Worm (Caenorhabditis elegans): ENCODE data around the gene rbg-3.

Gene rbg-3

DNA sequence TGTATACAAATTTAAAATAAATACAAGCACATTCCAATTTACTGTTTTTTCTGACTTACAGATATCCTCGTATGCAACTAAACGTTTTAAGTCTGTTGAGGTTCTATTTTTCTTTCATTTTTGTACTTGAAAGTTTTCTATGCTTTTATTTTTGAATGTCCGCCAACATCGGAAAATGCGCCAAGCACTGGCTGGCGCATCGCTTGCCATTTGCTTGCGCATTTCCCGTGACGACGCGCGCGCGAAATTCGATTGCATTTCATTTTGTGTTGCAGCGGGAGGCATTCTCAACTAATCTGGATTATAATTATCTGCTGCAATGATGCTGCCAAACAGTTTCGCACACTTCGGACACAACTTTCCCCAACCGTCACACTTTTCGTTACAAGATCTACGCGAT is 2.8 kb downstream of the rbg-3 start, which contains the start of gene fbxl-2 (continued):
- TF ChIP-seq tbx-2 (tag; optimal IDR thresholded peaks at IDR 0.05) = peak; percentile 97
- TF ChIP-seq ces-1 (GFP tag; optimal IDR thresholded peaks at IDR 0.05) = no peak
- peak; percentile 95 for TF ChIP-seq swsn-7 (tag; optimal IDR thresholded peaks at IDR 0.05)
- TF ChIP-seq fkh-10 (GFP tag; optimal IDR thresholded peaks at IDR 0.05) = peak; percentile 80
- TF ChIP-seq Y116A8C.19 (tag; optimal IDR thresholded peaks at IDR 0.05; ENCODE audit: borderline replicate concordance) = no peak
- peak; percentile 95 for TF ChIP-seq nhr-90 (tag; optimal IDR thresholded peaks at IDR 0.05; ENCODE audit: poor library complexity)
- peak; percentile 97 for TF ChIP-seq xbp-1 (tag; optimal IDR thresholded peaks at IDR 0.05)
- TF ChIP-seq ceh-8 (GFP tag; optimal IDR thresholded peaks at IDR 0.05) = peak; percentile 94
- TF ChIP-seq tlp-1 (tag; optimal IDR thresholded peaks at IDR 0.05) = no peak
- peak; percentile 97 for TF ChIP-seq C16A3.4 (tag; optimal IDR thresholded peaks at IDR 0.05)
- no peak for TF ChIP-seq ets-5 (GFP tag; IDR thresholded peaks at IDR 0.05)
- peak; percentile 90 for TF ChIP-seq nhr-237 (tag; optimal IDR thresholded peaks at IDR 0.05)
- TF ChIP-seq nhr-77 (tag; optimal IDR thresholded peaks at IDR 0.05) = peak; percentile 94
- peak; percentile 91 for TF ChIP-seq pax-3 (tag; optimal IDR thresholded peaks at IDR 0.05)
- peak; percentile 98 for TF ChIP-seq snu-23 (GFP tag; optimal IDR thresholded peaks at IDR 0.05)
- TF ChIP-seq blmp-1 (tag; optimal IDR thresholded peaks at IDR 0.05) = peak; percentile 86
- TF ChIP-seq rnt-1 (tag; optimal IDR thresholded peaks at IDR 0.05) = peak; percentile 99
- TF ChIP-seq aha-1 (tag; optimal IDR thresholded peaks at IDR 0.05) = peak; percentile 47
- no peak for TF ChIP-seq zag-1 (tag; optimal IDR thresholded peaks at IDR 0.05)
- peak; percentile 88 for TF ChIP-seq zip-4 (GFP tag; optimal IDR thresholded peaks at IDR 0.05)
- no peak for TF ChIP-seq egl-27 (tag; optimal IDR thresholded peaks at IDR 0.05)
- peak; percentile 99 for TF ChIP-seq C04F5.9 (tag; optimal IDR thresholded peaks at IDR 0.05)
- TF ChIP-seq nhr-19 (GFP tag; conservative IDR thresholded peaks at IDR 0.05) = peak; percentile 98
- TF ChIP-seq snpc-4 (tag; optimal IDR thresholded peaks at IDR 0.05) = peak; percentile 83
- TF ChIP-seq lir-3 (tag; optimal IDR thresholded peaks at IDR 0.05; ENCODE audit: poor library complexity) = peak; percentile 82
- peak; percentile 30 for TF ChIP-seq hpl-2 (GFP tag; optimal IDR thresholded peaks at IDR 0.05)
- peak; percentile 97 for TF ChIP-seq mep-1 (tag; optimal IDR thresholded peaks at IDR 0.05)
- peak; percentile 33 for TF ChIP-seq efl-3 (GFP tag; optimal IDR thresholded peaks at IDR 0.05)
- TF ChIP-seq nhr-76 (tag; optimal IDR thresholded peaks at IDR 0.05) = peak; percentile 18
- TF ChIP-seq nhr-28 (tag; optimal IDR thresholded peaks at IDR 0.05) = no peak
- no peak for TF ChIP-seq unc-30 (tag; optimal IDR thresholded peaks at IDR 0.05)
- peak; percentile 97 to 99 (median 98) for TF ChIP-seq ceh-82 (tag; optimal IDR thresholded peaks at IDR 0.05)
- TF ChIP-seq ceh-63 (GFP tag; optimal IDR thresholded peaks at IDR 0.05) = peak; percentile 44
- peak; percentile 81 for TF ChIP-seq sox-4 (tag; optimal IDR thresholded peaks at IDR 0.05)
- TF ChIP-seq irx-1 (tag; optimal IDR thresholded peaks at IDR 0.05) = peak; percentile 93
- peak in 5 of 6 experiments; percentile 55 to 96 (median 88) for TF ChIP-seq elt-3 (tag; optimal IDR thresholded peaks at IDR 0.05)
- TF ChIP-seq nhr-85 (tag) = peak; percentile 97
- TF ChIP-seq alr-1 (tag; optimal IDR thresholded peaks at IDR 0.05; ENCODE audit: borderline replicate concordance) = no peak
- peak; percentile 92 to 100 for TF ChIP-seq efl-1 (optimal IDR thresholded peaks at IDR 0.05)
- peak; percentile 99 to 100 for TF ChIP-seq efl-1 (GFP tag; optimal IDR thresholded peaks at IDR 0.05 in 1 of 2)
- peak; percentile 3 for TF ChIP-seq nhr-12 (tag; optimal IDR thresholded peaks at IDR 0.05)
- peak; percentile 79 for TF ChIP-seq F16B12.6 (tag; optimal IDR thresholded peaks at IDR 0.05)
- TF ChIP-seq lsy-2 (tag; optimal IDR thresholded peaks at IDR 0.05) = peak; percentile 97
- peak in 1 of 2 experiments; percentile 79 for TF ChIP-seq mdl-1 (tag; optimal IDR thresholded peaks at IDR 0.05)
- peak; percentile 97 for TF ChIP-seq isw-1 (GFP tag; IDR thresholded peaks at IDR 0.05)
- TF ChIP-seq dpl-1 (GFP tag; optimal IDR thresholded peaks at IDR 0.05) = peak; percentile 99 to 100 (median 100)
- TF ChIP-seq fos-1 (tag; optimal IDR thresholded peaks at IDR 0.05) = peak; percentile 87
- TF ChIP-seq lin-13 (GFP tag; optimal IDR thresholded peaks at IDR 0.05) = peak; percentile 96
- TF ChIP-seq ztf-4 (tag; optimal IDR thresholded peaks at IDR 0.05) = peak; percentile 91
- peak; percentile 98 for TF ChIP-seq nhr-71 (tag; optimal IDR thresholded peaks at IDR 0.05)
- peak; percentile 73 for TF ChIP-seq fkh-4 (tag; optimal IDR thresholded peaks at IDR 0.05; ENCODE audit: borderline replicate concordance)
- peak; percentile 94 for TF ChIP-seq grh-1 (GFP tag; IDR thresholded peaks at IDR 0.05)

Data from whole organism, L1 larva.